Worm (Caenorhabditis elegans) whole organism, midembryonic: ENCODE measurements around the gene ugt-4.

ENCODE experiments used
- cog-1 ChIP-seq: sonication (generic microtip); optimal IDR thresholded peaks from 2 replicates; lab custom pipeline; 2016; ENCODE audit warnings: missing genetic modification characterization, missing compliant biosample characterization
- flt-1 ChIP-seq: fragments of 200-800 bp; sonication (Bioruptor generic); IDR thresholded peaks from 2 replicates; pipeline ENCODE4 v1.3.6; 2022; ENCODE audit warnings: missing genetic modification characterization, missing compliant biosample characterization
- klf-2 ChIP-seq: fragments of 200-800 bp; sonication (Bioruptor generic); conservative IDR thresholded peaks from 2 replicates; pipeline ENCODE4 v1.3.6; 2022; ENCODE audit warnings: missing genetic modification reagents, missing genetic modification characterization, missing compliant biosample characterization
- ztf-29 ChIP-seq: fragments of 200-800 bp; sonication (Bioruptor generic); IDR thresholded peaks from 2 replicates; pipeline ENCODE4 v1.3.6; 2022; ENCODE audit warnings: missing genetic modification reagents, missing genetic modification characterization, missing compliant biosample characterization

- TF ChIP-seq cog-1 (tag; lab: Kevin White, UChicago) (no peak), flt-1 (GFP tag; lab: Robert Waterston, UW) (no peak), klf-2 (GFP tag; lab: Robert Waterston, UW) (no peak), ztf-29 (no peak)
Observed at ce11 chrV:12800171-12800570, 5.0 kb upstream of the ugt-4 start, which contains the start of gene ugt-3.
